Worm (Caenorhabditis elegans) whole organism, L2 larva: Measurements from ENCODE around the gene F19B10.3.

Experiments used
- aly-2 ChIP-seq: fragments of 150-350 bp; optimal IDR thresholded peaks from 2 replicates; lab custom pipeline; 2014; ENCODE audit warnings: missing biosample characterization, missing genetic modification characterization
- fos-1 ChIP-seq: fragments of 150-350 bp; optimal IDR thresholded peaks from 2 replicates; lab custom pipeline; 2014; ENCODE audit warnings: missing biosample characterization, missing genetic modification characterization
- mdl-1 ChIP-seq, 2 experiments: fragments of 150-350 bp in 1 of 2; sonication (generic microtip) in 1 of 2; optimal IDR thresholded peaks; 2 replicates each; lab custom pipeline; 2017; ENCODE audit warnings: missing biosample characterization in 2 of 2, missing genetic modification characterization in 2 of 2
- nhr-11 ChIP-seq: fragments of 150-350 bp; optimal IDR thresholded peaks from 2 replicates; lab custom pipeline; 2014; ENCODE audit warnings: missing biosample characterization, missing genetic modification characterization
- nhr-23 ChIP-seq: fragments of 150-350 bp; optimal IDR thresholded peaks from 2 replicates; lab custom pipeline; 2014; ENCODE audit warnings: missing biosample characterization, missing genetic modification reagents, missing genetic modification characterization
- sma-3 ChIP-seq: sonication (generic microtip); optimal IDR thresholded peaks from 2 replicates; lab custom pipeline; 2016; ENCODE audit warnings: missing genetic modification reagents, missing genetic modification characterization, missing compliant biosample characterization

- TF ChIP-seq nhr-11 (tag; lab: Kevin White, UChicago) = no peak
- TF ChIP-seq sma-3 (GFP tag; lab: Kevin White, UChicago) = no peak
- no peak for TF ChIP-seq nhr-23 (tag; lab: Kevin White, UChicago)
- no peak for TF ChIP-seq fos-1 (tag; lab: Kevin White, UChicago)
- TF ChIP-seq aly-2 (tag; lab: Kevin White, UChicago) = no peak
- no peak for TF ChIP-seq mdl-1 (tag; optimal IDR thresholded peaks at IDR 0.05; lab: Kevin White, UChicago)
Measured at ce11 chrII:3659776-3660175, 4.8 kb upstream of the F19B10.3 start, which contains the start of gene F19B10.4.
